Worm (Caenorhabditis elegans): ENCODE data around the gene C07A4.2.

DNA sequence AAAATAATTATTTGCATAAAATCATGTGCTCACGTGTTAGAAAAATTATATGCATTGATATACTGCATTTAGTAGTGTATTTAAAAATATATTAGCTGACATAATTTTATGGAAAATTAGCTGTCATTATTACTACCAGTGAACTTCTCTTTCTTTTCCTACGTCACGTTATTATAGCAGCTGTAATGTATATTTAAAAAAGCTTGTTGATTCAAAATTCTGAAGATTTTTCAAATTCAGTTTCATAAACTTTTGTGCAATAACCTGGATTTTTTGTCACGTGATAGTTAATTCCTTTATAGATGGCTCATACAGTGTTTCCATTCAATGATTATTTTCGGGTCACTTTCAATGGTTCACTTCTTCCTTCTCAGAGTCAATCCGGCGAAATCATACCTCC lies 40.5 kb downstream of the C07A4.2 start, which contains the start of gene F44A6.3:
- TF ChIP-seq W03F9.2 (tag; optimal IDR thresholded peaks at IDR 0.05) (no peak), dao-5 (tag; optimal IDR thresholded peaks at IDR 0.05) (no peak)
